Fruit fly (Drosophila melanogaster) whole organism, pupa: ENCODE results near the gene Chchd3.

Source experiments
- CG10348 ChIP-seq: fragments of 200-800 bp; sonication (Bioruptor generic); IDR thresholded peaks from 2 replicates; pipeline ENCODE4 v1.3.6; 2022; ENCODE audit warnings: missing biosample characterization, missing genetic modification characterization
- CG12605 ChIP-seq: fragments of 200-800 bp; sonication (Bioruptor generic); IDR thresholded peaks from 2 replicates; pipeline ENCODE4 v1.3.6; 2022; ENCODE audit warnings: missing biosample characterization, missing genetic modification characterization
- CG13204 ChIP-seq: fragments of 200-800 bp; sonication (Bioruptor generic); optimal IDR thresholded peaks from 2 replicates; lab custom pipeline; 2018; ENCODE audit warnings: missing biosample characterization, mild to moderate bottlenecking, missing genetic modification characterization, moderate library complexity
- CG14655 ChIP-seq: fragments of 200-800 bp; sonication (Bioruptor generic); optimal IDR thresholded peaks from 3 replicates; lab custom pipeline; 2017; ENCODE audit warnings: mild to moderate bottlenecking, missing biosample characterization, missing genetic modification reagents, missing genetic modification characterization
- CG15710 ChIP-seq: fragments of 200-800 bp; sonication (Bioruptor generic); optimal IDR thresholded peaks from 2 replicates; lab custom pipeline; 2018; ENCODE audit warnings: missing biosample characterization, mild to moderate bottlenecking, missing genetic modification characterization, moderate library complexity
- CG17806 ChIP-seq: fragments of 200-800 bp; sonication (Bioruptor generic); optimal IDR thresholded peaks from 2 replicates; lab custom pipeline; 2018; ENCODE audit warnings: missing biosample characterization, mild to moderate bottlenecking, missing genetic modification characterization, moderate library complexity
- CG32121 ChIP-seq: fragments of 200-800 bp; sonication (Bioruptor generic); IDR thresholded peaks from 2 replicates; pipeline ENCODE4 v1.3.6; 2022; ENCODE audit warnings: missing biosample characterization, missing genetic modification characterization
- CG34367 ChIP-seq: fragments of 200-800 bp; sonication (Bioruptor generic); optimal IDR thresholded peaks from 2 replicates; lab custom pipeline; 2018; ENCODE audit warnings: missing biosample characterization, mild to moderate bottlenecking, missing genetic modification characterization
- CG4496 ChIP-seq: fragments of 200-800 bp; sonication (Bioruptor generic); IDR thresholded peaks from 3 replicates; pipeline ENCODE4 v1.3.6; 2022; ENCODE audit warnings: missing biosample characterization, missing genetic modification characterization
- CG8159 ChIP-seq: fragments of 200-800 bp; sonication (Bioruptor generic); optimal IDR thresholded peaks from 3 replicates; lab custom pipeline; 2018; ENCODE audit warnings: missing biosample characterization, mild to moderate bottlenecking, missing genetic modification characterization, moderate library complexity
- CG8301 ChIP-seq: fragments of 200-800 bp; sonication (Bioruptor generic); optimal IDR thresholded peaks from 2 replicates; lab custom pipeline; 2018; ENCODE audit warnings: missing biosample characterization, mild to moderate bottlenecking, missing genetic modification characterization
- CG9948 ChIP-seq: fragments of 200-800 bp; sonication (Bioruptor generic); optimal IDR thresholded peaks from 2 replicates; lab custom pipeline; 2018; ENCODE audit warnings: missing biosample characterization, mild to moderate bottlenecking, missing genetic modification characterization, moderate library complexity
- D1 ChIP-seq: fragments of 200-800 bp; sonication (Bioruptor generic); optimal IDR thresholded peaks from 2 replicates; lab custom pipeline; 2018; ENCODE audit warnings: missing biosample characterization, mild to moderate bottlenecking, missing genetic modification characterization, moderate library complexity
- EcR ChIP-seq: fragments of 200-800 bp; sonication (Bioruptor generic); optimal IDR thresholded peaks from 3 replicates; lab custom pipeline; 2019; ENCODE audit warnings: missing biosample characterization, missing genetic modification characterization, mild to moderate bottlenecking, moderate library complexity, missing genetic modification reagents
- Ets98B ChIP-seq: fragments of 200-800 bp; sonication (Bioruptor generic); IDR thresholded peaks from 2 replicates; pipeline ENCODE4 v1.3.6; 2022; ENCODE audit warnings: missing biosample characterization, missing genetic modification characterization
- Pif1A ChIP-seq: fragments of 200-800 bp; sonication (Bioruptor generic); optimal IDR thresholded peaks from 3 replicates; lab custom pipeline; 2016; ENCODE audit warnings: missing biosample characterization, missing genetic modification characterization
- Pif1B ChIP-seq: fragments of 200-800 bp; sonication (Bioruptor generic); optimal IDR thresholded peaks from 3 replicates; lab custom pipeline; 2016; ENCODE audit warnings: missing biosample characterization, missing genetic modification characterization
- Snoo ChIP-seq: fragments of 200-800 bp; sonication (Bioruptor generic); optimal IDR thresholded peaks from 3 replicates; lab custom pipeline; 2017; ENCODE audit warnings: missing biosample characterization, mild to moderate bottlenecking, missing genetic modification characterization, inconsistent platforms
- fd96Ca ChIP-seq: fragments of 200-800 bp; sonication (Bioruptor generic); IDR thresholded peaks from 3 replicates; pipeline ENCODE4 v1.3.6; 2022; ENCODE audit warnings: missing biosample characterization, missing genetic modification characterization
- gl ChIP-seq: fragments of 200-800 bp; sonication (Bioruptor generic); optimal IDR thresholded peaks from 2 replicates; lab custom pipeline; 2018; ENCODE audit warnings: missing biosample characterization, mild to moderate bottlenecking, missing genetic modification characterization
- rn ChIP-seq: fragments of 200-800 bp; sonication (Bioruptor generic); IDR thresholded peaks from 2 replicates; pipeline ENCODE4 v1.3.6; 2022; ENCODE audit warnings: missing biosample characterization, missing genetic modification characterization

Chchd3 gene

DNA sequence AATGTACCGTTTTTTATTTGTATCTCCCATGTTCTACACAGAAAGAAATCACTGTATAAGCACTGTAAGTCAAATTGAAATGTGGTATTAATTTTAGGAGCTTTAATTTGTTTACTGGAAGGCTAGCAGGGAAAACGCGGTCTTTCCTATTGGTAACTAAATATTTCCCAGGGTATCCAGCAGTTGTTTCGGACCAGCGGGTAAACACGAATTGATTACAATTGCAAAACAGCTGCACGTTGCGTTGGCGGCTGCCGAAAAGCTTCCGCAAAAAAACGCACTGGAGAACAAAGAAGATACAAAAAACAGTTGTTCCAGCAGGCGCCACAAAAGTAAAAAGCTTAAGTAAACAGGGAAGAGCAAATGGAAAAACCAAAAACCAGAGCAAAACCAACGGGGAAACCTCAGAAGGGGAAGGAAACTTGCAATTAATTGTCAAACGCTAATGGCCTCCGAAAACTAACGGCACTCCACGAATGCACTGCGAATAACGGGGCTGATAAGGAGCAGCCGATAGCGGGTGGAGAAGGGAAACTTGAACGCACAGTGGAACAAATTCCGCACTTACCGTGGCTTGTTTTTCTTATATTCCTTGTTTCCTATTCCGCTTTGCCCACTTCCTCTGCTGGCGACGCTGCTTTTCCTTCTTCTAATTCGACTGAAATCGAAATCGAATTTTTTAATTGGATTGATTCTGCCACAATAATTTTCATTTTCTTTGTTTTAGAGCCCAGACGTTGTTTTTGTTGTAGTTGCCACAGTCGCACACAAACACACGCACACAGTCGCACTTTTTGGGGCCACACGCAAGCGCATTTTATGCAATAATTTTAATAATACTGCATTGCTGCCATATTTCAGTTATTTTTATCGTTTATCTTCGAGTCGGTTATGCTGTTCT, 6.3 kb upstream of the Chchd3 start:
- TF ChIP-seq CG4496 (GFP tag; lab: Robert Waterston, UW) (peak; percentile 78), fd96Ca (GFP tag; lab: Robert Waterston, UW) (peak; percentile 86), CG8301 (tag; lab: Kevin White, UChicago) (peak; percentile 37), CG17806 (tag; lab: Kevin White, UChicago) (peak; percentile 26), D1 (no peak), CG34367 (tag; lab: Kevin White, UChicago) (no peak), Ets98B (GFP tag; lab: Robert Waterston, UW) (peak; percentile 75), CG12605 (GFP tag; lab: Robert Waterston, UW) (peak; percentile 70; the same call in 1 of the 2 replicates), rn (GFP tag; lab: Robert Waterston, UW) (peak; percentile 33; the same call in 1 of the 2 replicates), Pif1A (peak; percentile 38), CG13204 (GFP tag; lab: Kevin White, UChicago) (no peak), Snoo (tag; lab: Kevin White, UChicago) (no peak), CG32121 (peak; percentile 48; the same call in 1 of the 2 replicates), CG8159 (peak; percentile 24), EcR (GFP tag; lab: Kevin White, UChicago) (no peak), CG14655 (peak; percentile 60), CG15710 (tag; lab: Kevin White, UChicago) (no peak)

DNA sequence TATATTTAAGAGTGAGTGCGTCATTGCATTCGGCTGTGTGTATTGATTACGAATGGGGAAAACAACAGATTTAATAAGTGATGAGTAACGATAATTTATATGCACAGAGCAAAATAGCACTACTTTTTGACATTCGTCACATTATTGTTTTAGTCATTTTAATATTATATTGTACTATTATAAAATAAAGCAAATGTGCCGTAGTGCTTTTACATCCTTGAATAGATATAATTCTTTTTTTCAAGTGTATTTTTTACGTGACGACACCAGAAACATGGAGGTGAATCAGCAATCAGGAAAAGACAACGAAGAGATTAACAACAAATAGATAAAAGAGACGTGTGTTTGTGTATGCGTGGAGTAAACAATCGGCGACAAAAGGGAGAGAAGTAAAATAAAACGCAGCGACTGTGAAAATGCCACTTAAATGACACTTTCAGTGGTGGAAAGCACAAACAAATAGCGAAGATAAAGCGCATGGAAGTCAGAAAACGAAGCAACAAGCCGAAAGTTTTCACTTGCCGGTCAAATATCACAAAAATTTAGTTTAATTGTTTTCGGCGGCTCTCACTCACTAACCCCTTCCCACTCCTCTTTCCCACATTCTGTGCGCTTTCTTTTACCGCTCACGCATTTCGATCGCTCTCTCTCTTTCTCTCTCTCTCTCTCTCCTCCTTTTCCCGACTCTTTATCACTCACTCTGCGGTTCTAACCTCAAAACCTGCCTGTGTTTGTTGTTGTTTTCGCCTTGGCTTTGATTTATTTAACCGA, 5.5 kb upstream of the Chchd3 start:
- TF ChIP-seq Ets98B (GFP tag; lab: Robert Waterston, UW) (peak; percentile 83), Snoo (tag; lab: Kevin White, UChicago) (peak; percentile 90), CG9948 (tag; lab: Kevin White, UChicago) (peak; percentile 82), CG17806 (tag; lab: Kevin White, UChicago) (peak; percentile 84), rn (GFP tag; lab: Robert Waterston, UW) (0 out of 2 replicates have a peak, but pooled peaks have one; percentile 56), fd96Ca (GFP tag; lab: Robert Waterston, UW) (no peak), EcR (GFP tag; lab: Kevin White, UChicago) (no peak), CG15710 (tag; lab: Kevin White, UChicago) (peak; percentile 86), CG12605 (GFP tag; lab: Robert Waterston, UW) (peak; percentile 56; the same call in 1 of the 2 replicates), CG4496 (GFP tag; lab: Robert Waterston, UW) (peak; percentile 89; the same call in 2 of the 3 replicates), CG14655 (peak; percentile 85), CG13204 (GFP tag; lab: Kevin White, UChicago) (no peak), CG10348 (GFP tag; lab: Robert Waterston, UW) (no peak), CG32121 (peak; percentile 81), gl (tag; lab: Kevin White, UChicago) (peak; percentile 41), Pif1A (no peak), D1 (peak; percentile 4), CG8159 (peak; percentile 90), CG8301 (tag; lab: Kevin White, UChicago) (peak; percentile 84), Pif1B (peak; percentile 78), CG34367 (tag; lab: Kevin White, UChicago) (peak; percentile 70)

DNA sequence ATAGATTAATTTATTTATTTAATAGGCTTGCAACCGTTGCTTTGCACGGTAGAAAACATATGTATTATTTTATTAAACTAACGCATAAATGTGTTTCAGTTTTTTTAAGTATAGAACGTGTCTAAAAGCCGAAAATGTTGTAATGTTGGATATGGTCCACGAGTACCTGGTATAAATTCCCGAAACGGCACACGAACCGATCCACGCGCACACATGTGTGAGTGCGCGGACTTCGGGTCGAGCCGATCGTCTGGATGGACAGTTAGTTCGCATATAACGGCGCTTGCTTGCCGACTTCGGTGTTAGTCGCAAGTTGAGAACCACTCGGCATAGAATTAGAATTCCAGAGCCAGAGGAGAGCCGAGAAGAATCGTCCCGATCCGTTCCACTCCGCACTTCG, 5.1 kb downstream of the Chchd3 start, which contains the start of gene Alp4:
Gene Alp4, plus strand, starts transcription at position 301 of the 400 bp plus-strand sequence.
- TF ChIP-seq CG4496 (GFP tag; lab: Robert Waterston, UW), result no peak
- TF ChIP-seq, all 21 proteins: peak for 0

- TF ChIP-seq Ets98B (GFP tag; lab: Robert Waterston, UW) (no peak), D1 (no peak), CG17806 (tag; lab: Kevin White, UChicago) (no peak), Pif1A (no peak), CG8301 (tag; lab: Kevin White, UChicago) (no peak), CG10348 (GFP tag; lab: Robert Waterston, UW) (no peak), CG9948 (tag; lab: Kevin White, UChicago) (no peak), CG14655 (no peak), CG15710 (tag; lab: Kevin White, UChicago) (no peak), CG12605 (GFP tag; lab: Robert Waterston, UW) (no peak), CG13204 (GFP tag; lab: Kevin White, UChicago) (no peak), EcR (GFP tag; lab: Kevin White, UChicago) (no peak)
Observed at dm6 chr3R:31045005-31045404, 8.7 kb downstream of the Chchd3 start, which contains the start of gene CG33920. TSS of gene CG33920 (minus strand) at chr3R:31045105.
